Worm (Caenorhabditis elegans) whole organism, L3 larva: ENCODE measurements around the gene kars-1.

ENCODE experiments used
- aly-2 ChIP-seq: fragments of 150-350 bp; optimal IDR thresholded peaks from 2 replicates; lab custom pipeline; 2014; ENCODE audit warnings: missing biosample characterization, missing genetic modification characterization
- ama-1 ChIP-seq: fragments of 150-350 bp; optimal IDR thresholded peaks from 2 replicates; lab custom pipeline; 2018
- ceh-9 ChIP-seq: sonication (generic microtip); optimal IDR thresholded peaks from 2 replicates; lab custom pipeline; 2018; ENCODE audit warnings: missing biosample characterization, missing genetic modification characterization
- fkh-10 ChIP-seq: sonication (generic microtip); optimal IDR thresholded peaks from 2 replicates; lab custom pipeline; 2017; ENCODE audit warnings: missing biosample characterization, missing genetic modification reagents, missing genetic modification characterization
- fos-1 ChIP-seq: fragments of 150-350 bp; optimal IDR thresholded peaks from 2 replicates; lab custom pipeline; 2014; ENCODE audit warnings: missing biosample characterization, missing genetic modification characterization
- nhr-12 ChIP-seq: fragments of 150-350 bp; optimal IDR thresholded peaks from 2 replicates; lab custom pipeline; 2014; ENCODE audit warnings: missing biosample characterization, missing genetic modification characterization
- nhr-237 ChIP-seq: fragments of 150-350 bp; optimal IDR thresholded peaks from 2 replicates; lab custom pipeline; 2014; ENCODE audit warnings: missing biosample characterization, missing genetic modification characterization
- nhr-28 ChIP-seq: fragments of 150-350 bp; optimal IDR thresholded peaks from 2 replicates; lab custom pipeline; 2014; ENCODE audit warnings: missing biosample characterization, missing genetic modification characterization
- nhr-67 ChIP-seq: fragments of 150-350 bp; optimal IDR thresholded peaks from 2 replicates; lab custom pipeline; 2014; ENCODE audit warnings: missing biosample characterization, missing genetic modification characterization
- nhr-76 ChIP-seq: fragments of 150-350 bp; sonication (generic microtip); optimal IDR thresholded peaks from 5 replicates; lab custom pipeline; 2014; ENCODE audit warnings: missing biosample characterization, missing genetic modification characterization
- sea-2 ChIP-seq: fragments of 150-350 bp; sonication (generic microtip); optimal IDR thresholded peaks from 4 replicates; lab custom pipeline; 2014; ENCODE audit warnings: missing biosample characterization, missing genetic modification reagents, missing genetic modification characterization
- snpc-4 ChIP-seq: fragments of 150-350 bp; optimal IDR thresholded peaks from 2 replicates; lab custom pipeline; 2014; ENCODE audit warnings: missing biosample characterization, missing genetic modification characterization
- tbx-2 ChIP-seq: sonication (generic microtip); optimal IDR thresholded peaks from 2 replicates; lab custom pipeline; 2016; ENCODE audit warnings: mild to moderate bottlenecking, missing genetic modification characterization, missing compliant biosample characterization
- ztf-4 ChIP-seq: fragments of 150-350 bp; optimal IDR thresholded peaks from 2 replicates; lab custom pipeline; 2014; ENCODE audit warnings: missing biosample characterization, missing genetic modification characterization

ce11 chrII:7065391-7065790 is 6.8 kb downstream of the kars-1 start, which contains the start of gene nos-2:
- no peak for TF ChIP-seq nhr-28 (tag; lab: Kevin White, UChicago)
- no peak for TF ChIP-seq nhr-237 (tag; lab: Kevin White, UChicago)
- TF ChIP-seq sea-2 (GFP tag; lab: Kevin White, UChicago) = no peak
- TF ChIP-seq ztf-4 (tag; lab: Kevin White, UChicago) = no peak
- no peak for TF ChIP-seq ama-1 (lab: Kevin White, UChicago)
- no peak for TF ChIP-seq fos-1 (tag; lab: Kevin White, UChicago)
- TF ChIP-seq ceh-9 = no peak
- no peak for TF ChIP-seq aly-2
- no peak for TF ChIP-seq nhr-76
- TF ChIP-seq tbx-2 (tag; lab: Kevin White, UChicago) = no peak
- no peak for TF ChIP-seq fkh-10 (GFP tag; lab: Kevin White, UChicago)
- TF ChIP-seq nhr-67 = no peak
- no peak for TF ChIP-seq snpc-4 (tag; lab: Kevin White, UChicago)
- no peak for TF ChIP-seq nhr-12 (tag; lab: Kevin White, UChicago)
